Fruit fly (Drosophila melanogaster) whole organism, embryonic: Measurements from ENCODE around the gene Cyt-b5-r.

Experiments
- B-H2 ChIP-seq: fragments of 200-800 bp; sonication (Bioruptor generic); optimal IDR thresholded peaks from 2 replicates; lab custom pipeline; 2018; ENCODE audit warnings: missing biosample characterization, mild to moderate bottlenecking, missing genetic modification characterization
- CG1024 ChIP-seq: fragments of 200-800 bp; sonication (Bioruptor generic); IDR thresholded peaks from 2 replicates; pipeline ENCODE4 v1.3.6; 2022; ENCODE audit warnings: missing biosample characterization, missing genetic modification characterization
- CG10274 ChIP-seq: fragments of 200-800 bp; sonication (Bioruptor generic); optimal IDR thresholded peaks from 3 replicates; lab custom pipeline; 2017; ENCODE audit warnings: missing biosample characterization, mild to moderate bottlenecking, missing genetic modification characterization
- CG10543 ChIP-seq: fragments of 200-800 bp; sonication (Bioruptor generic); optimal IDR thresholded peaks from 3 replicates; lab custom pipeline; 2017; ENCODE audit warnings: missing biosample characterization, mild to moderate bottlenecking, missing genetic modification characterization, moderate library complexity
- CG12391 ChIP-seq: fragments of 200-800 bp; sonication (Bioruptor generic); optimal IDR thresholded peaks from 3 replicates; lab custom pipeline; 2018; ENCODE audit warnings: missing biosample characterization, mild to moderate bottlenecking, missing genetic modification characterization, moderate library complexity
- CG12659 ChIP-seq: fragments of 200-800 bp; sonication (Bioruptor generic); optimal IDR thresholded peaks from 3 replicates; lab custom pipeline; 2017; ENCODE audit warnings: mild to moderate bottlenecking, missing biosample characterization, missing genetic modification reagents, missing genetic modification characterization
- CG1602 ChIP-seq: fragments of 200-800 bp; sonication (Bioruptor generic); optimal IDR thresholded peaks from 3 replicates; lab custom pipeline; 2016; ENCODE audit warnings: missing biosample characterization, missing genetic modification characterization
- CG16815 ChIP-seq: fragments of 200-800 bp; sonication (Bioruptor generic); optimal IDR thresholded peaks from 3 replicates; lab custom pipeline; 2017; ENCODE audit warnings: missing biosample characterization, mild to moderate bottlenecking, missing genetic modification characterization
- CG17912 ChIP-seq: fragments of 200-800 bp; sonication (Bioruptor generic); optimal IDR thresholded peaks from 2 replicates; lab custom pipeline; 2018; ENCODE audit warnings: missing biosample characterization, mild to moderate bottlenecking, missing genetic modification characterization
- CG1832 ChIP-seq: fragments of 200-800 bp; sonication (Bioruptor generic); optimal IDR thresholded peaks from 2 replicates; lab custom pipeline; 2017; ENCODE audit warnings: missing biosample characterization, mild to moderate bottlenecking, missing genetic modification characterization, inconsistent platforms
- CG42726 ChIP-seq: fragments of 200-800 bp; sonication (Bioruptor generic); IDR thresholded peaks from 2 replicates; pipeline ENCODE4 v1.3.6; 2022; ENCODE audit warnings: missing biosample characterization, missing genetic modification characterization; ENCODE audit not compliant: partially characterized antibody
- CG5180 ChIP-seq: fragments of 200-800 bp; sonication (Bioruptor generic); optimal IDR thresholded peaks from 3 replicates; lab custom pipeline; 2017; ENCODE audit warnings: missing biosample characterization, missing genetic modification characterization, mild to moderate bottlenecking, moderate library complexity, missing genetic modification reagents
- CG7786 ChIP-seq: fragments of 200-800 bp; sonication (Bioruptor generic); optimal IDR thresholded peaks from 2 replicates; lab custom pipeline; 2016; ENCODE audit warnings: missing biosample characterization, missing genetic modification characterization
- CG9609 ChIP-seq: fragments of 200-800 bp; sonication (Bioruptor generic); optimal IDR thresholded peaks from 3 replicates; lab custom pipeline; 2016; ENCODE audit warnings: missing biosample characterization, missing genetic modification characterization
- CG9876 ChIP-seq: fragments of 200-800 bp; sonication (Bioruptor generic); optimal IDR thresholded peaks from 2 replicates; lab custom pipeline; 2016; ENCODE audit warnings: missing biosample characterization, missing genetic modification characterization
- CG9932 ChIP-seq: fragments of 200-800 bp; sonication (Bioruptor generic); IDR thresholded peaks from 2 replicates; pipeline ENCODE4 v1.3.6; 2022; ENCODE audit warnings: missing biosample characterization, missing genetic modification characterization
- Dbx ChIP-seq: fragments of 200-800 bp; sonication (Bioruptor generic); IDR thresholded peaks from 3 replicates; pipeline ENCODE4 v1.3.6; 2022; ENCODE audit warnings: missing biosample characterization, missing genetic modification characterization
- Dek ChIP-seq: fragments of 200-800 bp; sonication (Bioruptor generic); optimal IDR thresholded peaks from 3 replicates; lab custom pipeline; 2019; ENCODE audit warnings: missing biosample characterization, mild to moderate bottlenecking, missing genetic modification characterization, moderate library complexity
- Hr3 ChIP-seq: fragments of 200-800 bp; sonication (Bioruptor generic); optimal IDR thresholded peaks from 3 replicates; lab custom pipeline; 2016; ENCODE audit warnings: missing biosample characterization, missing genetic modification characterization
- Jarid2 ChIP-seq: fragments of 200-800 bp; sonication (Bioruptor generic); optimal IDR thresholded peaks from 3 replicates; lab custom pipeline; 2017; ENCODE audit warnings: mild to moderate bottlenecking, missing biosample characterization, missing genetic modification reagents, missing genetic modification characterization
- MTF-1 ChIP-seq: fragments of 200-800 bp; sonication (Bioruptor generic); optimal IDR thresholded peaks from 2 replicates; lab custom pipeline; 2018; ENCODE audit warnings: missing biosample characterization, mild to moderate bottlenecking, missing genetic modification characterization, borderline replicate concordance
- Mad ChIP-seq: fragments of 200-800 bp; sonication (Bioruptor generic); optimal IDR thresholded peaks from 2 replicates; lab custom pipeline; 2016; ENCODE audit warnings: missing biosample characterization, missing genetic modification characterization
- ab ChIP-seq: fragments of 200-800 bp; sonication (Bioruptor generic); optimal IDR thresholded peaks from 2 replicates; lab custom pipeline; 2016; ENCODE audit warnings: missing biosample characterization, missing genetic modification characterization
- ap ChIP-seq: fragments of 200-800 bp; sonication (Bioruptor generic); IDR thresholded peaks from 2 replicates; pipeline ENCODE4 v1.3.6; 2022; ENCODE audit warnings: missing biosample characterization, missing genetic modification characterization
- az2 ChIP-seq: fragments of 200-800 bp; sonication (Bioruptor generic); optimal IDR thresholded peaks from 3 replicates; lab custom pipeline; 2016; ENCODE audit warnings: missing biosample characterization, missing genetic modification characterization
- cato ChIP-seq: fragments of 200-800 bp; sonication (Bioruptor generic); optimal IDR thresholded peaks from 2 replicates; lab custom pipeline; 2016; ENCODE audit warnings: missing biosample characterization, missing genetic modification characterization, borderline replicate concordance
- chn ChIP-seq: fragments of 200-800 bp; sonication (Bioruptor generic); optimal IDR thresholded peaks from 2 replicates; lab custom pipeline; 2016; ENCODE audit warnings: missing biosample characterization, missing genetic modification characterization
- ci ChIP-seq: fragments of 200-800 bp; sonication (Bioruptor generic); IDR thresholded peaks from 3 replicates; pipeline ENCODE4 v1.3.6; 2022; ENCODE audit warnings: missing biosample characterization, missing genetic modification characterization
- dan ChIP-seq: fragments of 200-800 bp; sonication (Bioruptor generic); IDR thresholded peaks from 2 replicates; pipeline ENCODE4 v1.3.6; 2022; ENCODE audit warnings: missing biosample characterization, missing genetic modification characterization
- emc ChIP-seq: fragments of 200-800 bp; sonication (Bioruptor generic); optimal IDR thresholded peaks from 2 replicates; lab custom pipeline; 2016; ENCODE audit warnings: missing biosample characterization, missing genetic modification characterization
- en ChIP-seq: fragments of 200-800 bp; sonication (Bioruptor generic); optimal IDR thresholded peaks from 2 replicates; lab custom pipeline; 2016; ENCODE audit warnings: missing biosample characterization, missing genetic modification characterization
- eyg ChIP-seq: fragments of 200-800 bp; sonication (Bioruptor generic); optimal IDR thresholded peaks from 3 replicates; lab custom pipeline; 2016; ENCODE audit warnings: missing biosample characterization, missing genetic modification characterization
- fu2 ChIP-seq: fragments of 200-800 bp; sonication (Bioruptor generic); optimal IDR thresholded peaks from 2 replicates; lab custom pipeline; 2016; ENCODE audit warnings: missing biosample characterization, missing genetic modification characterization
- grn ChIP-seq: fragments of 200-800 bp; sonication (Bioruptor generic); optimal IDR thresholded peaks from 3 replicates; lab custom pipeline; 2017; ENCODE audit warnings: missing biosample characterization, missing genetic modification characterization
- hkb ChIP-seq, 2 experiments: fragments of 200-800 bp in 1 of 2; fragments of >200 bp in 1 of 2; sonication (Bioruptor generic) in 1 of 2; IDR thresholded peaks in 1 of 2; optimal IDR thresholded peaks in 1 of 2; 2 replicates each; pipeline versions ENCODE4 v1.3.6 to Lab custom; 2017 to 2022; ENCODE audit warnings: missing biosample characterization in 1 of 2, missing genetic modification characterization in 1 of 2
- hth ChIP-seq: fragments of >200 bp; optimal IDR thresholded peaks from 2 replicates; lab custom pipeline; 2017; ENCODE audit warnings: inconsistent platforms
- klu ChIP-seq: fragments of 200-800 bp; sonication (Bioruptor generic); IDR thresholded peaks from 2 replicates; pipeline ENCODE4 v1.3.6; 2022; ENCODE audit warnings: missing biosample characterization, missing genetic modification characterization
- nerfin-2 ChIP-seq: fragments of 200-800 bp; sonication (Bioruptor generic); IDR thresholded peaks from 2 replicates; pipeline ENCODE4 v1.3.6; 2022; ENCODE audit warnings: missing biosample characterization, missing genetic modification characterization; ENCODE audit not compliant: partially characterized antibody
- org-1 ChIP-seq: fragments of 200-800 bp; sonication (Bioruptor generic); optimal IDR thresholded peaks from 2 replicates; lab custom pipeline; 2017; ENCODE audit warnings: missing biosample characterization, missing genetic modification characterization
- pita ChIP-seq: fragments of 200-800 bp; sonication (Bioruptor generic); optimal IDR thresholded peaks from 2 replicates; lab custom pipeline; 2017; ENCODE audit warnings: missing biosample characterization, mild to moderate bottlenecking, missing genetic modification characterization
- prd ChIP-seq, 3 experiments: fragments of >200 bp in 2 of 3; fragments of 200-800 bp in 1 of 3; sonication (Bioruptor generic) in 1 of 3; optimal IDR thresholded peaks in 2 of 3; IDR thresholded peaks in 1 of 3; 2 replicates in 2 of 3; 3 replicates in 1 of 3; pipeline versions ENCODE4 v1.3.6 to Lab custom; 2017 to 2022; ENCODE audit warnings: missing biosample characterization in 1 of 3, missing genetic modification characterization in 1 of 3
- pum ChIP-seq: fragments of 200-800 bp; sonication (Bioruptor generic); optimal IDR thresholded peaks from 2 replicates; lab custom pipeline; 2016; ENCODE audit warnings: missing biosample characterization, missing genetic modification characterization
- ssp ChIP-seq: fragments of 200-800 bp; sonication (Bioruptor generic); IDR thresholded peaks from 2 replicates; pipeline ENCODE4 v1.3.6; 2022; ENCODE audit warnings: missing biosample characterization, missing genetic modification characterization
- sug ChIP-seq: fragments of 200-800 bp; optimal IDR thresholded peaks from 2 replicates; lab custom pipeline; 2019; ENCODE audit warnings: missing biosample characterization, mild to moderate bottlenecking, missing genetic modification characterization, moderate library complexity
- tgo ChIP-seq: fragments of 200-800 bp; sonication (Bioruptor generic); IDR thresholded peaks from 3 replicates; pipeline ENCODE4 v1.3.6; 2022; ENCODE audit warnings: missing biosample characterization, missing genetic modification characterization
- toy ChIP-seq: fragments of 200-800 bp; sonication (Bioruptor generic); IDR thresholded peaks from 2 replicates; pipeline ENCODE4 v1.3.6; 2022; ENCODE audit warnings: missing biosample characterization, missing genetic modification characterization
- unc-4 ChIP-seq: fragments of 200-800 bp; sonication (Bioruptor generic); IDR thresholded peaks from 2 replicates; pipeline ENCODE4 v1.3.6; 2022; ENCODE audit warnings: missing biosample characterization, missing genetic modification characterization; ENCODE audit not compliant: partially characterized antibody
- vvl ChIP-seq: fragments of 200-800 bp; sonication (Bioruptor generic); IDR thresholded peaks from 2 replicates; pipeline ENCODE4 v1.3.6; 2022; ENCODE audit warnings: missing biosample characterization, missing genetic modification characterization
- z ChIP-seq: fragments of 200-800 bp; sonication (Bioruptor generic); IDR thresholded peaks from 3 replicates; pipeline ENCODE4 v1.3.6; 2022; ENCODE audit warnings: missing biosample characterization, missing genetic modification characterization
- zfh1 ChIP-seq: fragments of 200-800 bp; sonication (Bioruptor generic); IDR thresholded peaks from 3 replicates; pipeline ENCODE4 v1.3.6; 2022; ENCODE audit warnings: missing biosample characterization, missing genetic modification characterization

The Cyt-b5-r gene

dm6 chr2L:16826872-16827506 is 36.5 kb upstream of the Cyt-b5-r start, which contains the start of gene AspRS-m (continued):
- TF ChIP-seq prd (optimal IDR thresholded peaks at IDR 0.05; lab: Kevin White, UChicago): no peak
- TF ChIP-seq prd (GFP tag; IDR thresholded peaks at IDR 0.05; lab: Robert Waterston, UW): 0 out of 3 replicates have a peak, but pooled peaks have one; percentile 18
- no peak for TF ChIP-seq en (GFP tag; lab: Kevin White, UChicago)
- TF ChIP-seq CG9932 (GFP tag; lab: Robert Waterston, UW): peak; percentile 81
- no peak for TF ChIP-seq cato (GFP tag; lab: Kevin White, UChicago)
- peak; percentile 80 for TF ChIP-seq unc-4 (GFP tag; lab: Robert Waterston, UW)
- no peak for TF ChIP-seq toy
- TF ChIP-seq Dek: no peak
- TF ChIP-seq ap (GFP tag; lab: Robert Waterston, UW): no peak
- no peak for TF ChIP-seq grn
- TF ChIP-seq pum: no peak
- no peak for TF ChIP-seq pita
- peak; percentile 83; the same call in 1 of the 2 replicates for TF ChIP-seq CG42726 (GFP tag; lab: Robert Waterston, UW)
- peak; percentile 35 for TF ChIP-seq Hr3 (GFP tag; lab: Kevin White, UChicago)
- peak; percentile 56 for TF ChIP-seq CG12659 (GFP tag; lab: Kevin White, UChicago)
- TF ChIP-seq CG9609 (GFP tag; lab: Kevin White, UChicago): no peak
- TF ChIP-seq sug (tag; lab: Kevin White, UChicago): no peak
- TF ChIP-seq CG10274 (GFP tag; lab: Kevin White, UChicago): no peak
- no peak for TF ChIP-seq fu2
- no peak for TF ChIP-seq hkb (optimal IDR thresholded peaks at IDR 0.05; lab: Kevin White, UChicago)
- no peak for TF ChIP-seq hkb (GFP tag; IDR thresholded peaks at IDR 0.05; lab: Robert Waterston, UW)
- no peak for TF ChIP-seq chn (GFP tag; lab: Kevin White, UChicago)
- TF ChIP-seq ci: no peak
- TF ChIP-seq CG17912 (GFP tag; lab: Kevin White, UChicago): no peak
- TF ChIP-seq CG1024 (GFP tag; lab: Robert Waterston, UW): no peak
- TF ChIP-seq org-1: no peak
- TF ChIP-seq CG16815 (GFP tag; lab: Kevin White, UChicago): no peak
- TF ChIP-seq Jarid2 (GFP tag; lab: Kevin White, UChicago): no peak
- TF ChIP-seq emc (GFP tag; lab: Kevin White, UChicago): no peak
- no peak for TF ChIP-seq CG5180 (GFP tag; lab: Kevin White, UChicago)
- TF ChIP-seq CG1602 (GFP tag; lab: Kevin White, UChicago): no peak
- no peak for TF ChIP-seq CG1832 (GFP tag; lab: Kevin White, UChicago)
- TF ChIP-seq ab: no peak
- no peak for TF ChIP-seq Mad (GFP tag; lab: Kevin White, UChicago)
- TF ChIP-seq CG9876 (GFP tag; lab: Kevin White, UChicago): no peak
- TF ChIP-seq Dbx: peak; percentile 44; the same call in 1 of the 3 replicates
- no peak for TF ChIP-seq zfh1 (GFP tag; lab: Robert Waterston, UW)
- no peak for TF ChIP-seq tgo (GFP tag; lab: Robert Waterston, UW)
- TF ChIP-seq CG7786 (GFP tag; lab: Kevin White, UChicago): no peak
- no peak for TF ChIP-seq dan (GFP tag; lab: Robert Waterston, UW)
- no peak for TF ChIP-seq klu (GFP tag; lab: Robert Waterston, UW)
- TF ChIP-seq z (GFP tag; lab: Robert Waterston, UW): no peak
- no peak for TF ChIP-seq CG10543 (GFP tag; lab: Kevin White, UChicago)
- TF ChIP-seq ssp (GFP tag; lab: Robert Waterston, UW): no peak
- no peak for TF ChIP-seq hth (lab: Kevin White, UChicago)
- TF ChIP-seq CG12391 (tag; lab: Kevin White, UChicago): no peak
- TF ChIP-seq MTF-1 (GFP tag; lab: Kevin White, UChicago): no peak
- no peak for TF ChIP-seq vvl
- no peak for TF ChIP-seq eyg (GFP tag; lab: Kevin White, UChicago)
- no peak for TF ChIP-seq B-H2
- peak; percentile 17 for TF ChIP-seq az2 (GFP tag; lab: Kevin White, UChicago)
- TF ChIP-seq nerfin-2 (GFP tag; lab: Robert Waterston, UW): peak; percentile 78
